Worm (Caenorhabditis elegans) whole organism, late embryonic: ENCODE results near the gene C36E6.8.

Source experiments
- hlh-15 ChIP-seq: sonication (generic microtip); optimal IDR thresholded peaks from 2 replicates; lab custom pipeline; 2016; ENCODE audit warnings: missing genetic modification characterization, missing compliant biosample characterization
- lin-11 ChIP-seq: fragments of 200-800 bp; sonication (Bioruptor generic); optimal IDR thresholded peaks from 2 replicates; lab custom pipeline; 2018; ENCODE audit warnings: mild to moderate bottlenecking, missing genetic modification characterization, missing compliant biosample characterization
- ref-2 ChIP-seq: sonication (generic microtip); optimal IDR thresholded peaks from 2 replicates; lab custom pipeline; 2016; ENCODE audit warnings: missing genetic modification characterization, missing compliant biosample characterization
- ztf-16 ChIP-seq: sonication (generic microtip); optimal IDR thresholded peaks from 2 replicates; lab custom pipeline; 2017; ENCODE audit warnings: missing genetic modification characterization, missing compliant biosample characterization

ce11 chrX:17466615-17467014, 28.1 kb downstream of the C36E6.8 start, which contains the start of gene ZK54.3:
- TF ChIP-seq lin-11 (tag; lab: Kevin White, UChicago) (no peak), ref-2 (no peak), ztf-16 (no peak), hlh-15 (tag; lab: Kevin White, UChicago) (no peak)
